Worm (Caenorhabditis elegans): ENCODE results near the gene F11A5.16.

The F11A5.16 gene

ce11 chrV:16192114-16192513, 18.6 kb upstream of the F11A5.16 start, which contains the start of gene srh-279:
srh-279 (plus strand) TSS chrV:16192414.
- TF ChIP-seq dao-5 (tag; optimal IDR thresholded peaks at IDR 0.05) (no peak), him-1 (tag; optimal IDR thresholded peaks at IDR 0.05) (no peak), W03F9.2 (tag; optimal IDR thresholded peaks at IDR 0.05) (no peak)

ce11 chrV:16194639-16195038, 16.1 kb upstream of the F11A5.16 start, which contains the start of gene rabr-4:
rabr-4 (plus strand) TSS chrV:16194939.
- no peak for TF ChIP-seq dao-5 (tag; optimal IDR thresholded peaks at IDR 0.05)
- TF ChIP-seq him-1 (tag; optimal IDR thresholded peaks at IDR 0.05) = no peak
- TF ChIP-seq W03F9.2 (tag; optimal IDR thresholded peaks at IDR 0.05) = no peak

DNA sequence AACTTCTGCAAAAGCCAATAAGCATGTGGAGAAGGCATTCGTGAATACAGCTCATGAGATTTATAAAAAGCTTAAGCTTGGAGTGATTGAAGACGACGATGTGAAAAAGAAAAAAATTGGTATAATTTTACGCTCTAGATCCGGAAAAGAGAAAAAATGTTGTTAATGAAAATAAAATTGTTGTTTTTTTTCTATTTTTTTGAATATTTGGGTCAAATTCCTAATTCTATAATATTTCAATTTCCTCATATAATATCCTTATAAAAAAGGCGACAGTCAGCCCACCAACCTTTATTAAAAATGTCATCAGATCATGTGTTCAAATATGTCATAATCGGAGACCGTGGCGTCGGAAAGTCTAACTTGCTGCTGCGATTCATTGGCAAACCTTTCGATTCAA, 15.4 kb upstream of the F11A5.16 start, which contains the start of gene rabr-3:
Gene rabr-3, plus strand, starts transcription at position 301 of the 400 bp plus-strand sequence.
- TF ChIP-seq W03F9.2 (tag; optimal IDR thresholded peaks at IDR 0.05) = no peak
- TF ChIP-seq dao-5 (tag; optimal IDR thresholded peaks at IDR 0.05) = no peak
- no peak for TF ChIP-seq him-1 (tag; optimal IDR thresholded peaks at IDR 0.05)

DNA sequence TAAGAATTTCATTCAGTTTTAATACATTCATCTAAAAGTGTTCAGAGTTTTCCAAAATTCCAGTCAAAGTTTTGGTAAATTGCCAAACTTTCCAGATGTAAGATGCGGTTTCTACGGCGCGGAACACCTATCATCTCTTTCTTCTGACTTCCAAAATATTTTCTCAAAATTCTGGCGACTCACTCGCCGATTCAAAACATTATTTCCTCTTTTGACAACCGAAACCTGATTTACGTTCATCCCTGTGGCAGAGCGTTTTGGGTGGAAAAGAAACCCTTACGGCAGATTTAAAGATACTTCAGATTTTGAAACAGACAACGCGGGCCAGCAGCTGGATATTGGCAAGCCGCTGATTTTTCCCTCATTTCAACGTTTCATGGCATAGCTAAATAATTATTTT, 12.7 kb upstream of the F11A5.16 start, which contains the start of gene F11A5.5:
Gene F11A5.5, plus strand, starts transcription at position 301 of the 400 bp plus-strand sequence.
- TF ChIP-seq him-1 (tag; optimal IDR thresholded peaks at IDR 0.05) (no peak), dao-5 (tag; optimal IDR thresholded peaks at IDR 0.05) (no peak), W03F9.2 (tag; optimal IDR thresholded peaks at IDR 0.05) (no peak)

- TF ChIP-seq dao-5 (tag; optimal IDR thresholded peaks at IDR 0.05) (no peak), him-1 (tag; optimal IDR thresholded peaks at IDR 0.05) (no peak), W03F9.2 (tag; optimal IDR thresholded peaks at IDR 0.05) (no peak)
Observed at ce11 chrV:16201730-16202129, 9.0 kb upstream of the F11A5.16 start, which contains the start of gene F11A5.17. F11A5.17 (plus strand) TSS chrV:16202030.

DNA sequence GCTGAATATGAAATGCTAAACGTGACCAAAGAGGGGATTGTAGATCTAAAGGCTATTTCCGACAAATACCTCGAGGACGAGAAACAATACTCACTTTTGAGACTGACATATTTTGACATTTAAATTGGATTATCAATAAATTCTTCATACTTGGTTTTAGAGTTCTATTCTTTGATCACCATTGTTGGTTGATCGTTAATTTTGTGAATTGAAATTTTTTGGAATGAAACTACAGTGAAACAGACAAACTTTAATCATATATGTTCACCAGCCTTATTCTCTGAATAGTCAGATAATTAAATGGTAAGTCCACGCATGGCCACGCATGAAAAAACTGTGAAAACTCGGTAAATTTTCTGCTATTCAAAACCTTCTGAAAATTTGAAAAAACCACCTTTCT, 8.1 kb upstream of the F11A5.16 start, which contains the start of gene F11A5.18:
Gene F11A5.18, plus strand, starts transcription at position 301 of the 400 bp plus-strand sequence.
- TF ChIP-seq him-1 (tag; optimal IDR thresholded peaks at IDR 0.05) (no peak), dao-5 (tag; optimal IDR thresholded peaks at IDR 0.05) (no peak), W03F9.2 (tag; optimal IDR thresholded peaks at IDR 0.05) (no peak)

DNA sequence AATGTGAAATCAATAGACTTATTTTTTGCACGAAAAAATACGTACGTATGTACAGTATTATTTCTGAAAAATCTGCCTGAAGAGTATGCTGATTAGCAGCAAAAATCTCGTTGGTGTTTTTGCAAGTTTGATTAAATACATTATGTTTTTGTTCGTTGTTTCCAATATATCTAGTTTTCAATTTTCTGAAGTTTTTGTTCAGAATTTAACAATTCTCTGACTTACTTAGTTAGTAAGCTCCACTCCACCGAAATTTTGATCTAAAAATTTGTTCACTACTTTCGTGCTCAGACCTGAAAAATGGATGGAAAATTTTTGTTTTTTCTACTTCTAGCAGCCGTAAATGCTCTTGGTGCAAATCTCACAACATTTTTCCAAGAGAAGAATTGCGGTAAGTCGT, 5.9 kb upstream of the F11A5.16 start, which contains the start of gene irld-26:
Gene irld-26, plus strand, starts transcription at position 301 of the 400 bp plus-strand sequence.
- TF ChIP-seq W03F9.2 (tag; optimal IDR thresholded peaks at IDR 0.05) (no peak), dao-5 (tag; optimal IDR thresholded peaks at IDR 0.05) (no peak), him-1 (tag; optimal IDR thresholded peaks at IDR 0.05) (no peak)

DNA sequence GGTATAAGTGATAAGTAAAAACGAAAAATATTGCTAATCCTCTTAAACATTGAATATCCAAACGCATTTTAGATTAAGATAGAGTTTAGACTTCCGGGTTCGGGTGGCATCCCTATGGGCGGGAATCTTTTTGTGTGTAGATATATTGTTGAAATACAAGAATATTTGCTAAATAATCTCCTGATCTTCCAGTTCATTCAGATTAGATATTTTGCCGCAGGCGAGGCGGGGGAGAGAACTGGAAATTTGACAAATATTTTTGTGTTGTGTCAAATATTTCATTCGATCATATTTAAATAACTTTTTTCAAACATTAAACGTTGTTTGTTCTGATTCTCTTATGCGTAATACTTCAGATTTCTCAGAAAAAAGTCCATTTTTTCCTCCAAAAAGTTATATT, 915 bp upstream of the F11A5.16 start, which contains the start of gene oac-15:
Gene oac-15, minus strand, starts transcription at position 101 of the 400 bp plus-strand sequence.
- TF ChIP-seq him-1 (tag; optimal IDR thresholded peaks at IDR 0.05) = no peak

ce11 chrV:16211713-16212112, 961 bp downstream of the F11A5.16 start:
- TF ChIP-seq dao-5 (tag; optimal IDR thresholded peaks at IDR 0.05) (no peak), him-1 (tag; optimal IDR thresholded peaks at IDR 0.05) (no peak)

DNA sequence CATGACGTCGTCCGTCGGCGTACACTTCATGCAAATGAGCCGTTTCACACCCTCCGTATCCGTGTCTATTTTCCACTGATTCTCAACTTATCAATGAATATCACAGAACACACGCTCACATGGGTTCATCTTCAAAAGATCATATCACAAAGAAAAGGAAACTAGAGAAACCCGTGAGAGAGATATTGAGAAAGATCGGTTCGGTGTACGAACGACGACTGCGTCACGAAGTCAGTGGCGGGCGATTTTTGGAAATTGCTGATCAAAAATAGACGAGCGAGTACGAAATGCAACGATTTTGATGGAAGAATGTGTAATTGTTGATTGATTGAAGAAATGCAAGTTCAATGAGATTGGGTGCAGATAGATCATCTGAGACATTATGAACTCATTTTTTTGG, 2.6 kb downstream of the F11A5.16 start:
- TF ChIP-seq W03F9.2 (tag; optimal IDR thresholded peaks at IDR 0.05) = no peak

DNA sequence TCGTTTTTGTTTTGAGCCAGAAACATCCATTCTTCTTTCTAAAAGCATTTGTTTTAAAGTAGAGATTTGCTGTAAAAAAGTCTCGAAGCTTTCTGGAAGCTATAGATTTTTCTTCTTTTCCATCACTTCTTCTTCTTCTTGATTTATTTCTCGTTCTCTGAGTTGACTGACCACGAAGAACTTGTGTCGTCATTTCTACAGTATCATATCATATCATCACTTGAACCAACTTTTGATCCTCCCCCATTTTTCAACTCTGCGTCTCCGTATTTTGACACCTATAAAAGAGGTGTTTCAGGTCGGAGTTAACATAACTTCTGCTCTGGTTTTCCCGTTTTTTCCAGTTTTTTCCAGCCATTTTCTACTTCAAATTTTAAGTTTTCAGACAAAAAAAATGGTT, 3.8 kb downstream of the F11A5.16 start, which contains the start of gene F11A5.9:
Gene F11A5.9, plus strand, starts transcription at position 386 of the 400 bp plus-strand sequence.
- TF ChIP-seq W03F9.2 (tag; optimal IDR thresholded peaks at IDR 0.05) = no peak

DNA sequence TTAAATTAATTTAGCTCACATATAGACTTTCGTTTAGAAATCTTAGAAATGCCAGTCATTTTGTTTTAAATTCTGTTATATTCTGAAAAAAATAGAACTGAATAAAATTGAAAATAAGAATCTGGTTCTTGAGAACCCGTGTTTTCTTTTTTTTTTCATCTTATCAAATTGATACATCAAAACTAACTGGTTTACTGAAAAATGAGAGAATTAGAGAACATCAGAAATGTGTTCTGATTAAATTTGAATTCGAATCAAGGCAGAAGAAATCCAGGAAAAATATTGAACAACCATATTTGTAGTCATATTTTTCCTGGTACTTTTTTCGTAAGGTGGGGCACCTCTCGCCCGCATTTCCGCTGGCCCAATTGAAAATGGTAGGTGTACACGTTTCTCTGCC, 7.8 kb downstream of the F11A5.16 start, which contains the start of gene F11A5.15:
Gene F11A5.15, minus strand, starts transcription at position 101 of the 400 bp plus-strand sequence.
- TF ChIP-seq dao-5 (tag; optimal IDR thresholded peaks at IDR 0.05) (no peak), him-1 (tag; optimal IDR thresholded peaks at IDR 0.05) (no peak), W03F9.2 (tag; optimal IDR thresholded peaks at IDR 0.05) (no peak)

DNA sequence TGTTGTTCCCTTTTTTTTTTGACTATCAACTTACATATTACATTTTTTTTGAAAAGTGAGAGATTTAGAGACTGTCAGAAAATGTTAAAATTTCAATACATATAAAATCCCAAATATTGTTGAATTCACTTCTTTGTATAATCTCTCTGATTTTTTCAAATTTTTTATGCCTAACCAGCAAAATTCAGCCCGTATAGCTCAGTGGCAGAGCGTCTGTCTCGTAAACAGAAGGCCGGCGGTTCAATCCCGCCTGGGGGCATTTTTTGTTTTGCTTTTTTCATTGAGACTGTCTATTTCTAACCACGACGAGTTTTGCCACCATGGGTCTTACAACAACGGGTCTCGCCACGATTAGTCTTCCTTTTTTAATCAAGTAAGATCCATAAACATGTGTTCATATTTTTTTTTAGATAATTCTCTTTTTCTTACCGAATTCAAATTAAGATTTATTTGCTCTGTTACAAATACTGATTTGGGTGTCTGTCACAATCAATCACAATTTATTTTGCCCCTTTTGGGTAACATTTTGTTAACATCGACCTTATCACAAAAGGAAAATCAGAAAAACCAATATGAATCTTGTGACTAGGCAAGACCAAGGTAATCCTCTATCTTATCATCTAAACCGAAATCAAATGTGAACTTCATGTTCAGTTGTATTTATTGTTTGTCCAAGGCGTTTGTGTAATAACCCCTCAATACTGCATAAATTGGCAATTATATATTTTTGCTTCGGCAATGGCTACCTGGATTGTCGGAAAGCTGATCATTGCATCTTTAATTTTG, 8.4 kb downstream of the F11A5.16 start, which contains the start of gene glc-1:
Gene glc-1, plus strand, starts transcription at position 663 of the 786 bp plus-strand sequence.
- TF ChIP-seq dao-5 (tag; optimal IDR thresholded peaks at IDR 0.05) (no peak), him-1 (tag; optimal IDR thresholded peaks at IDR 0.05) (no peak), W03F9.2 (tag; optimal IDR thresholded peaks at IDR 0.05) (no peak)

ce11 chrV:16220020-16220419, 9.3 kb downstream of the F11A5.16 start:
- TF ChIP-seq dao-5 (tag; optimal IDR thresholded peaks at IDR 0.05) (no peak), W03F9.2 (tag; optimal IDR thresholded peaks at IDR 0.05) (no peak), him-1 (tag; optimal IDR thresholded peaks at IDR 0.05) (no peak)
